Fruit fly (Drosophila melanogaster) whole organism, adult: ENCODE measurements around the gene CG7246.

Source experiments
- CG11617 ChIP-seq: fragments of 200-800 bp; sonication (Bioruptor generic); optimal IDR thresholded peaks from 2 replicates; lab custom pipeline; 2017; ENCODE audit warnings: mild to moderate bottlenecking, missing biosample characterization, missing genetic modification reagents, missing genetic modification characterization
- CG12768 ChIP-seq: fragments of 200-800 bp; sonication (Bioruptor generic); optimal IDR thresholded peaks from 2 replicates; lab custom pipeline; 2017; ENCODE audit warnings: missing biosample characterization, missing genetic modification characterization, mild to moderate bottlenecking, moderate library complexity, missing genetic modification reagents
- CG14711 ChIP-seq: fragments of 200-800 bp; sonication (Bioruptor generic); optimal IDR thresholded peaks from 2 replicates; lab custom pipeline; 2018; ENCODE audit warnings: missing biosample characterization, mild to moderate bottlenecking, missing genetic modification characterization, moderate library complexity
- CG1620 ChIP-seq: fragments of 200-800 bp; sonication (Bioruptor generic); optimal IDR thresholded peaks from 2 replicates; lab custom pipeline; 2016; ENCODE audit warnings: missing biosample characterization, missing genetic modification characterization
- CG33017 ChIP-seq: fragments of 200-800 bp; sonication (Bioruptor generic); optimal IDR thresholded peaks from 2 replicates; lab custom pipeline; 2018; ENCODE audit warnings: missing biosample characterization, mild to moderate bottlenecking, missing genetic modification characterization, moderate library complexity
- CG5204 ChIP-seq: fragments of 200-800 bp; sonication (Bioruptor generic); optimal IDR thresholded peaks from 2 replicates; lab custom pipeline; 2016; ENCODE audit warnings: missing biosample characterization, missing genetic modification characterization
- CG7045 ChIP-seq: fragments of 200-800 bp; sonication (Bioruptor generic); optimal IDR thresholded peaks from 2 replicates; lab custom pipeline; 2017; ENCODE audit warnings: missing biosample characterization, mild to moderate bottlenecking, missing genetic modification characterization
- CG7101 ChIP-seq: fragments of 200-800 bp; sonication (Bioruptor generic); optimal IDR thresholded peaks from 2 replicates; lab custom pipeline; 2018; ENCODE audit warnings: missing biosample characterization, mild to moderate bottlenecking, missing genetic modification characterization, moderate library complexity
- Clk ChIP-seq: fragments of 200-800 bp; sonication (Bioruptor generic); optimal IDR thresholded peaks from 2 replicates; lab custom pipeline; 2017; ENCODE audit warnings: missing biosample characterization, missing genetic modification characterization
- Crg-1 ChIP-seq: fragments of 200-800 bp; sonication (Bioruptor generic); optimal IDR thresholded peaks from 2 replicates; lab custom pipeline; 2016; ENCODE audit warnings: missing biosample characterization, missing genetic modification characterization
- Hr96 ChIP-seq: fragments of 200-800 bp; sonication (Bioruptor generic); optimal IDR thresholded peaks from 2 replicates; lab custom pipeline; 2016; ENCODE audit warnings: missing biosample characterization, missing genetic modification characterization
- Mnt ChIP-seq: fragments of 200-800 bp; sonication (Bioruptor generic); optimal IDR thresholded peaks from 2 replicates; lab custom pipeline; 2016; ENCODE audit warnings: missing biosample characterization, mild to moderate bottlenecking, missing genetic modification characterization
- bab1 ChIP-seq: fragments of 200-800 bp; sonication (Bioruptor generic); optimal IDR thresholded peaks from 3 replicates; lab custom pipeline; 2019; ENCODE audit warnings: missing biosample characterization, mild to moderate bottlenecking, missing genetic modification characterization, moderate library complexity
- cic ChIP-seq: fragments of 200-800 bp; sonication (Bioruptor generic); optimal IDR thresholded peaks from 2 replicates; lab custom pipeline; 2017; ENCODE audit warnings: missing biosample characterization, mild to moderate bottlenecking, missing genetic modification characterization, moderate library complexity
- cnc ChIP-seq, 2 experiments: fragments of >200 bp; optimal IDR thresholded peaks; 2 replicates each; lab custom pipeline; 2017
- kay ChIP-seq: fragments of 200-800 bp; sonication (Bioruptor generic); peaks from one replicate; lab custom pipeline; 2016; ENCODE audit warnings: missing biosample characterization, missing genetic modification characterization, borderline replicate concordance
- ovo ChIP-seq: fragments of 200-800 bp; sonication (Bioruptor generic); optimal IDR thresholded peaks from 2 replicates; lab custom pipeline; 2016; ENCODE audit warnings: missing biosample characterization, missing genetic modification characterization
- pad ChIP-seq: fragments of 200-800 bp; sonication (Bioruptor generic); optimal IDR thresholded peaks from 3 replicates; lab custom pipeline; 2017; ENCODE audit warnings: missing biosample characterization, missing genetic modification characterization, mild to moderate bottlenecking, moderate library complexity, missing genetic modification reagents
- tj ChIP-seq: fragments of 200-800 bp; sonication (Bioruptor generic); optimal IDR thresholded peaks from 3 replicates; lab custom pipeline; 2017; ENCODE audit warnings: missing biosample characterization, mild to moderate bottlenecking, missing genetic modification characterization, moderate library complexity
- toe ChIP-seq: fragments of 200-800 bp; sonication (Bioruptor generic); optimal IDR thresholded peaks from 2 replicates; lab custom pipeline; 2016; ENCODE audit warnings: missing biosample characterization, missing genetic modification characterization

The CG7246 gene

dm6 chrX:9080962-9081361 is at the start of gene CG7246, which contains the start of gene HP1b:
Gene CG7246, minus strand, starts transcription at chrX:9081057.
Gene HP1b, plus strand, starts transcription at chrX:9081063.
- no peak for TF ChIP-seq cnc (optimal IDR thresholded peaks at IDR 0.05; lab: Kevin White, UChicago)
- peak; percentile 79 for TF ChIP-seq CG14711 (tag; lab: Kevin White, UChicago)
- TF ChIP-seq CG11617 (GFP tag; lab: Kevin White, UChicago) = peak; percentile 72
- no peak for TF ChIP-seq Clk (GFP tag; lab: Kevin White, UChicago)
- peak; percentile 40 for TF ChIP-seq CG7045 (GFP tag; lab: Kevin White, UChicago)
- peak; percentile 90 for TF ChIP-seq bab1 (GFP tag; lab: Kevin White, UChicago)
- TF ChIP-seq Mnt = peak; percentile 97
- peak; percentile 24 for TF ChIP-seq pad (GFP tag; lab: Kevin White, UChicago)
- TF ChIP-seq CG5204 (GFP tag; lab: Kevin White, UChicago) = peak; percentile 60
- TF ChIP-seq kay (GFP tag; lab: Kevin White, UChicago) = no peak
- peak; percentile 73 for TF ChIP-seq CG7101
- TF ChIP-seq Hr96 (GFP tag; lab: Kevin White, UChicago) = no peak
- TF ChIP-seq Crg-1 (GFP tag; lab: Kevin White, UChicago) = no peak
- peak; percentile 59 for TF ChIP-seq CG1620
- TF ChIP-seq CG33017 = peak; percentile 20
- TF ChIP-seq cic (GFP tag; lab: Kevin White, UChicago) = no peak
- peak; percentile 11 for TF ChIP-seq CG12768
- TF ChIP-seq ovo (GFP tag; lab: Kevin White, UChicago) = no peak
- TF ChIP-seq toe (GFP tag; lab: Kevin White, UChicago) = peak; percentile 28
- peak; percentile 43 for TF ChIP-seq tj (GFP tag; lab: Kevin White, UChicago)

dm6 chrX:9130243-9130642 is 49.4 kb upstream of the CG7246 start:
- TF ChIP-seq kay (GFP tag; lab: Kevin White, UChicago) (no peak), CG1620 (no peak), CG33017 (no peak), Clk (GFP tag; lab: Kevin White, UChicago) (no peak), pad (GFP tag; lab: Kevin White, UChicago) (no peak), bab1 (GFP tag; lab: Kevin White, UChicago) (no peak), toe (GFP tag; lab: Kevin White, UChicago) (no peak), cic (GFP tag; lab: Kevin White, UChicago) (no peak)

- TF ChIP-seq pad (GFP tag; lab: Kevin White, UChicago) = no peak
- TF ChIP-seq CG14711 (tag; lab: Kevin White, UChicago) = no peak
- no peak for TF ChIP-seq bab1 (GFP tag; lab: Kevin White, UChicago)
- TF ChIP-seq Clk (GFP tag; lab: Kevin White, UChicago) = no peak
- TF ChIP-seq Crg-1 (GFP tag; lab: Kevin White, UChicago) = no peak
- TF ChIP-seq CG7101 = no peak
- TF ChIP-seq kay (GFP tag; lab: Kevin White, UChicago) = no peak
These were observed 48.6 kb upstream of the CG7246 start for dm6 chrX:9129436-9129835.

- no peak for TF ChIP-seq tj (GFP tag; lab: Kevin White, UChicago)
- TF ChIP-seq kay (GFP tag; lab: Kevin White, UChicago) = no peak
- no peak for TF ChIP-seq CG7045 (GFP tag; lab: Kevin White, UChicago)
These were observed 47.1 kb upstream of the CG7246 start for dm6 chrX:9128012-9128280.

dm6 chrX:9127264-9128011 is 46.6 kb upstream of the CG7246 start:
- TF ChIP-seq CG33017 (no peak), Hr96 (GFP tag; lab: Kevin White, UChicago) (no peak), tj (GFP tag; lab: Kevin White, UChicago) (no peak)

- no peak for TF ChIP-seq CG14711 (tag; lab: Kevin White, UChicago)
- TF ChIP-seq cic (GFP tag; lab: Kevin White, UChicago) = no peak
- no peak for TF ChIP-seq CG11617 (GFP tag; lab: Kevin White, UChicago)
- no peak for TF ChIP-seq CG7045 (GFP tag; lab: Kevin White, UChicago)
- no peak for TF ChIP-seq CG12768
- TF ChIP-seq CG33017 = no peak
- no peak for TF ChIP-seq kay (GFP tag; lab: Kevin White, UChicago)
- no peak for TF ChIP-seq CG5204 (GFP tag; lab: Kevin White, UChicago)
- TF ChIP-seq Crg-1 (GFP tag; lab: Kevin White, UChicago) = no peak
- TF ChIP-seq CG1620 = no peak
- no peak for TF ChIP-seq toe (GFP tag; lab: Kevin White, UChicago)
- no peak for TF ChIP-seq Mnt
- no peak for TF ChIP-seq Clk (GFP tag; lab: Kevin White, UChicago)
- TF ChIP-seq bab1 (GFP tag; lab: Kevin White, UChicago) = no peak
- no peak for TF ChIP-seq CG7101
- no peak for TF ChIP-seq tj (GFP tag; lab: Kevin White, UChicago)
These were observed 41.6 kb upstream of the CG7246 start for dm6 chrX:9122492-9122891.
